Worm (Caenorhabditis elegans) whole organism, L4 larva: ENCODE measurements around the gene flp-3.

Source experiments
- R02D3.7 ChIP-seq: fragments of 150-350 bp; sonication (generic microtip); optimal IDR thresholded peaks from 3 replicates; lab custom pipeline; 2014; ENCODE audit warnings: missing biosample characterization, missing genetic modification characterization
- dpl-1 ChIP-seq: fragments of 150-350 bp; optimal IDR thresholded peaks from 2 replicates; lab custom pipeline; 2014; ENCODE audit warnings: missing biosample characterization, missing genetic modification reagents, missing genetic modification characterization
- fos-1 ChIP-seq: fragments of 150-350 bp; optimal IDR thresholded peaks from 2 replicates; lab custom pipeline; 2014; ENCODE audit warnings: missing biosample characterization, missing genetic modification characterization
- hlh-30 ChIP-seq: sonication (generic microtip); optimal IDR thresholded peaks from 2 replicates; lab custom pipeline; 2017; ENCODE audit warnings: antibody characterized with exemption, mild to moderate bottlenecking, missing genetic modification characterization, missing compliant biosample characterization; ENCODE audit not compliant: insufficient read depth
- lsy-2 ChIP-seq, 2 experiments: fragments of 150-350 bp in 1 of 2; sonication (generic microtip) in 1 of 2; optimal IDR thresholded peaks; 2 replicates each; lab custom pipeline; 2014 to 2017; ENCODE audit warnings: missing biosample characterization in 2 of 2, missing genetic modification characterization in 2 of 2
- mdt-29 ChIP-seq: fragments of 200-800 bp; sonication (Bioruptor generic); IDR thresholded peaks from 2 replicates; pipeline ENCODE4 v1.3.6; 2022; ENCODE audit warnings: missing genetic modification reagents, missing genetic modification characterization, missing compliant biosample characterization
- snpc-4 ChIP-seq: fragments of 150-350 bp; optimal IDR thresholded peaks from 2 replicates; lab custom pipeline; 2014; ENCODE audit warnings: missing biosample characterization, missing genetic modification characterization
- unc-62 ChIP-seq, 3 experiments: fragments of 150-350 bp in 1 of 3; sonication (generic microtip); optimal IDR thresholded peaks in 2 of 3; peaks in 1 of 3; 1 replicate in 1 of 3; 2 replicates in 2 of 3; lab custom pipeline; 2014 to 2017; ENCODE audit warnings: missing biosample characterization in 3 of 3, missing genetic modification characterization in 3 of 3, missing genetic modification reagents in 3 of 3, missing genotype in 1 of 3
- ztf-7 ChIP-seq: fragments of 150-350 bp; optimal IDR thresholded peaks from 2 replicates; lab custom pipeline; 2014; ENCODE audit warnings: missing biosample characterization, missing genetic modification characterization

ce11 chrX:10138494-10138893 lies 45.7 kb upstream of the flp-3 start, which contains the start of gene moc-1:
- TF ChIP-seq snpc-4 (tag; lab: Kevin White, UChicago) (no peak), lsy-2 (tag; optimal IDR thresholded peaks at IDR 0.05; lab: Kevin White, UChicago) (no peak), dpl-1 (no peak), unc-62 (GFP tag; optimal IDR thresholded peaks at IDR 0.05 in 1 of 2; lab: Kevin White, UChicago) (peak in 1 of 2 experiments; percentile 94), unc-62 (tag; optimal IDR thresholded peaks at IDR 0.05; lab: Kevin White, UChicago) (no peak), ztf-7 (tag; lab: Kevin White, UChicago) (no peak), hlh-30 (no peak), mdt-29 (GFP tag; lab: Robert Waterston, UW) (no peak), R02D3.7 (tag; lab: Kevin White, UChicago) (no peak), fos-1 (no peak)
